Fruit fly (Drosophila melanogaster) whole organism, embryonic: Measurements from ENCODE around the gene CG6527.

Source experiments
- CG11696 ChIP-seq: fragments of 200-800 bp; sonication (Bioruptor generic); IDR thresholded peaks from 2 replicates; pipeline ENCODE4 v1.3.6; 2022; ENCODE audit warnings: missing biosample characterization, missing genetic modification characterization
- CG4360 ChIP-seq: fragments of 200-800 bp; sonication (Bioruptor generic); IDR thresholded peaks from 2 replicates; pipeline ENCODE4 v1.3.6; 2022; ENCODE audit warnings: missing biosample characterization, missing genetic modification characterization
- CG4854 ChIP-seq: fragments of 200-800 bp; sonication (Bioruptor generic); optimal IDR thresholded peaks from 2 replicates; lab custom pipeline; 2016; ENCODE audit warnings: missing biosample characterization, missing genetic modification characterization, inconsistent platforms
- Max ChIP-seq: fragments of 200-800 bp; sonication (Bioruptor generic); optimal IDR thresholded peaks from 2 replicates; lab custom pipeline; 2016; ENCODE audit warnings: missing biosample characterization, mild to moderate bottlenecking, missing genetic modification characterization
- NC2β ChIP-seq: fragments of 200-800 bp; sonication (Bioruptor generic); optimal IDR thresholded peaks from 2 replicates; lab custom pipeline; 2016; ENCODE audit warnings: missing biosample characterization, missing genetic modification characterization
- ap ChIP-seq: fragments of 200-800 bp; sonication (Bioruptor generic); IDR thresholded peaks from 2 replicates; pipeline ENCODE4 v1.3.6; 2022; ENCODE audit warnings: missing biosample characterization, missing genetic modification characterization
- cas ChIP-seq: fragments of 200-800 bp; sonication (Bioruptor generic); IDR thresholded peaks from 2 replicates; pipeline ENCODE4 v1.3.6; 2022; ENCODE audit warnings: missing biosample characterization, missing genetic modification characterization
- caup ChIP-seq: fragments of 200-800 bp; sonication (Bioruptor generic); optimal IDR thresholded peaks from 3 replicates; lab custom pipeline; 2017; ENCODE audit warnings: missing biosample characterization, mild to moderate bottlenecking, missing genetic modification characterization, moderate library complexity; ENCODE audit not compliant: severe bottlenecking
- dm ChIP-seq: fragments of 200-800 bp; sonication (Bioruptor generic); optimal IDR thresholded peaks from 3 replicates; lab custom pipeline; 2016; ENCODE audit warnings: missing biosample characterization, missing genetic modification characterization

- TF ChIP-seq dm (GFP tag; lab: Kevin White, UChicago), result no peak
- TF ChIP-seq Max (GFP tag; lab: Kevin White, UChicago), result no peak
- TF ChIP-seq cas (GFP tag; lab: Robert Waterston, UW), result no peak
- no peak for TF ChIP-seq NC2β (GFP tag; lab: Kevin White, UChicago)
- no peak for TF ChIP-seq caup
- TF ChIP-seq CG11696 (GFP tag; lab: Robert Waterston, UW), result no peak
- TF ChIP-seq CG4360 (GFP tag; lab: Robert Waterston, UW), result no peak
- no peak for TF ChIP-seq ap
- TF ChIP-seq CG4854 (GFP tag; lab: Kevin White, UChicago), result no peak
Measured at dm6 chr3L:10550069-10550468, 8.8 kb downstream of the CG6527 start.
